Fruit fly (Drosophila melanogaster): ENCODE measurements around the gene CG4768.

The CG4768 gene

dm6 chrX:16811213-16811749 is 19.4 kb downstream of the CG4768 start, which contains the start of gene CG4829 (continued):
- TF ChIP-seq CG12769 (tag; optimal IDR thresholded peaks at IDR 0.05) (peak; percentile 95), Nf-YA (GFP tag; IDR thresholded peaks at IDR 0.05) (peak; percentile 72), CrebB (tag; optimal IDR thresholded peaks at IDR 0.05) (peak; percentile 86), D19A (tag; optimal IDR thresholded peaks at IDR 0.05) (peak; percentile 86), dmrt99B (tag; optimal IDR thresholded peaks at IDR 0.05) (peak; percentile 94), CG18619 (GFP tag; optimal IDR thresholded peaks at IDR 0.05) (peak; percentile 79), crc (GFP tag; optimal IDR thresholded peaks at IDR 0.05) (peak; percentile 77), CG6791 (GFP tag; IDR thresholded peaks at IDR 0.05; ENCODE audit: partially characterized antibody) (no peak), jigr1 (GFP tag; IDR thresholded peaks at IDR 0.05) (peak; percentile 77), bigmax (GFP tag; optimal IDR thresholded peaks at IDR 0.05) (no peak), zfh1 (GFP tag; IDR thresholded peaks at IDR 0.05) (peak; percentile 83), unc-4 (GFP tag; IDR thresholded peaks at IDR 0.05; ENCODE audit: partially characterized antibody) (no peak), nom (GFP tag; optimal IDR thresholded peaks at IDR 0.05) (no peak), CG7357 (GFP tag; IDR thresholded peaks at IDR 0.05) (peak; percentile 58; the same call in 1 of the 3 replicates), CG7987 (GFP tag; optimal IDR thresholded peaks at IDR 0.05) (peak; percentile 72), zf30C (GFP tag; optimal IDR thresholded peaks at IDR 0.05) (no peak), luna (GFP tag; optimal IDR thresholded peaks at IDR 0.05) (peak; percentile 45), CG6689 (GFP tag; IDR thresholded peaks at IDR 0.05) (peak; percentile 87), Myb (GFP tag; optimal IDR thresholded peaks at IDR 0.05) (peak; percentile 58), bbx (GFP tag; IDR thresholded peaks at IDR 0.05; ENCODE audit: partially characterized antibody) (no peak), ssp (GFP tag; IDR thresholded peaks at IDR 0.05) (peak; percentile 79), CG8388 (GFP tag; optimal IDR thresholded peaks at IDR 0.05) (peak; percentile 79), Ets65A (GFP tag) (peak; percentile 97), kay (GFP tag; optimal IDR thresholded peaks at IDR 0.05) (peak; percentile 74), jing (GFP tag; optimal IDR thresholded peaks at IDR 0.05) (peak; percentile 81), CG2199 (GFP tag; IDR thresholded peaks at IDR 0.05) (peak; percentile 84), Ptx1 (GFP tag; IDR thresholded peaks at IDR 0.05) (peak; percentile 90), peb (GFP tag; IDR thresholded peaks at IDR 0.05) (peak; percentile 51; the same call in 1 of the 2 replicates), CG10321 (GFP tag; IDR thresholded peaks at IDR 0.05) (peak; percentile 15; the same call in 1 of the 2 replicates), ab (GFP tag; optimal IDR thresholded peaks at IDR 0.05) (peak; percentile 73), fd3F (GFP tag; optimal IDR thresholded peaks at IDR 0.05) (peak; percentile 89), HLH54F (GFP tag; optimal IDR thresholded peaks at IDR 0.05) (peak; percentile 81), psq (GFP tag; optimal IDR thresholded peaks at IDR 0.05) (peak; percentile 38), Lhr (GFP tag; optimal IDR thresholded peaks at IDR 0.05) (peak; percentile 44), CG17612 (GFP tag; IDR thresholded peaks at IDR 0.05) (peak; percentile 72; the same call in 1 of the 2 replicates), Doc3 (GFP tag; IDR thresholded peaks at IDR 0.05; ENCODE audit: partially characterized antibody) (no peak), MESR4 (GFP tag; optimal IDR thresholded peaks at IDR 0.05) (peak; percentile 10), pan (optimal IDR thresholded peaks at IDR 0.05) (no peak), pan (GFP tag; optimal IDR thresholded peaks at IDR 0.05 in 1 of 2, IDR thresholded peaks at IDR 0.05 in 1 of 2) (peak in 1 of 2 experiments; percentile 88), dmrt11E (tag; optimal IDR thresholded peaks at IDR 0.05) (peak; percentile 63), Sry-δ (GFP tag; optimal IDR thresholded peaks at IDR 0.05) (peak; percentile 56), gt (GFP tag; IDR thresholded peaks at IDR 0.05) (no peak; the same call in 1 of the 2 replicates), tll (GFP tag; optimal IDR thresholded peaks at IDR 0.05) (no peak), CG5245 (GFP tag; optimal IDR thresholded peaks at IDR 0.05) (peak; percentile 86), hb (GFP tag; IDR thresholded peaks at IDR 0.05; ENCODE audit: partially characterized antibody) (no peak), CG4424 (GFP tag; optimal IDR thresholded peaks at IDR 0.05) (peak; percentile 89), CG6254 (GFP tag; optimal IDR thresholded peaks at IDR 0.05) (peak; percentile 80), CG33213 (GFP tag; optimal IDR thresholded peaks at IDR 0.05) (peak; percentile 85), grau (tag; optimal IDR thresholded peaks at IDR 0.05) (peak; percentile 87), CG2678 (tag; optimal IDR thresholded peaks at IDR 0.05) (peak; percentile 94)

Measured in whole organism, embryonic.